Fruit fly (Drosophila melanogaster) whole organism, wandering third instar larva: ENCODE data around the gene CG2694.
A peak's percentile ranks its signal among the peaks of the same experiment; 100 is the strongest.

ENCODE experiments used
- Abd-B ChIP-seq: fragments of >200 bp; optimal IDR thresholded peaks from 2 replicates; lab custom pipeline; 2017; ENCODE audit warnings: missing biosample characterization, missing genetic modification characterization
- CG32264 ChIP-seq: fragments of 200-800 bp; sonication (Bioruptor generic); optimal IDR thresholded peaks from 2 replicates; lab custom pipeline; 2016; ENCODE audit warnings: missing biosample characterization, missing genetic modification characterization
- CG9705 ChIP-seq: fragments of 200-800 bp; sonication (Bioruptor generic); optimal IDR thresholded peaks from 2 replicates; lab custom pipeline; 2018; ENCODE audit warnings: missing biosample characterization, mild to moderate bottlenecking, missing genetic modification characterization
- CrebA ChIP-seq: fragments of 200-800 bp; sonication (Bioruptor generic); optimal IDR thresholded peaks from 2 replicates; lab custom pipeline; 2016; ENCODE audit warnings: missing biosample characterization, mild to moderate bottlenecking, missing genetic modification characterization, borderline replicate concordance
- Dfd ChIP-seq: fragments of >200 bp; optimal IDR thresholded peaks from 2 replicates; lab custom pipeline; 2017; ENCODE audit warnings: missing biosample characterization, missing genetic modification characterization
- Dif ChIP-seq: fragments of 200-275, 200-300 bp; sonication (Bioruptor generic); optimal IDR thresholded peaks from 2 replicates; lab custom pipeline; 2018; ENCODE audit warnings: missing biosample characterization, missing genetic modification characterization; ENCODE audit not compliant: partially characterized antibody
- GATAd ChIP-seq: sonication (Bioruptor generic); optimal IDR thresholded peaks from 2 replicates; lab custom pipeline; 2016; ENCODE audit warnings: missing biosample characterization, missing genetic modification characterization
- HLH106 ChIP-seq: fragments of 200-800 bp; optimal IDR thresholded peaks from 3 replicates; lab custom pipeline; 2019; ENCODE audit warnings: missing biosample characterization, mild to moderate bottlenecking, missing genetic modification characterization, moderate library complexity
- Hnf4 ChIP-seq: fragments of 200-800 bp; sonication (Bioruptor generic); optimal IDR thresholded peaks from 2 replicates; lab custom pipeline; 2016; ENCODE audit warnings: missing biosample characterization, mild to moderate bottlenecking, missing genetic modification characterization
- Hr78 ChIP-seq: fragments of >200 bp; optimal IDR thresholded peaks from 2 replicates; lab custom pipeline; 2017; ENCODE audit warnings: missing biosample characterization, missing genetic modification characterization
- Hr83 ChIP-seq: fragments of 200-300 bp; sonication (Bioruptor generic); optimal IDR thresholded peaks from 2 replicates; lab custom pipeline; 2016; ENCODE audit warnings: missing biosample characterization, mild to moderate bottlenecking, missing genetic modification characterization, moderate library complexity; ENCODE audit not compliant: poor library complexity, severe bottlenecking
- Mio ChIP-seq: sonication (Bioruptor generic); optimal IDR thresholded peaks from 2 replicates; lab custom pipeline; 2016; ENCODE audit warnings: missing biosample characterization, missing genetic modification characterization
- Myc ChIP-seq: fragments of >200 bp; optimal IDR thresholded peaks from 2 replicates; lab custom pipeline; 2017
- OdsH ChIP-seq: fragments of 200-800 bp; sonication (Bioruptor generic); optimal IDR thresholded peaks from 2 replicates; lab custom pipeline; 2016; ENCODE audit warnings: missing biosample characterization, mild to moderate bottlenecking, missing genetic modification characterization
- Rel ChIP-seq, 2 experiments: fragments of 200-800 bp; sonication (Bioruptor generic) in 1 of 2; optimal IDR thresholded peaks; 2 replicates in 1 of 2; 3 replicates in 1 of 2; lab custom pipeline; 2016 to 2019; ENCODE audit warnings: mild to moderate bottlenecking in 2 of 2, missing biosample characterization in 2 of 2, missing genetic modification characterization in 2 of 2, moderate library complexity in 1 of 2
- Sp1 ChIP-seq: fragments of 200-800 bp; sonication (Bioruptor generic); optimal IDR thresholded peaks from 3 replicates; lab custom pipeline; 2019; ENCODE audit warnings: missing biosample characterization, mild to moderate bottlenecking, missing genetic modification characterization, moderate library complexity
- Vsx2 ChIP-seq: fragments of 200-300, 225-300 bp; sonication (Bioruptor generic); optimal IDR thresholded peaks from 2 replicates; lab custom pipeline; 2018; ENCODE audit warnings: missing biosample characterization, missing genetic modification characterization; ENCODE audit not compliant: partially characterized antibody
- br ChIP-seq: fragments of 200-800 bp; sonication (Bioruptor generic); optimal IDR thresholded peaks from 2 replicates; lab custom pipeline; 2016; ENCODE audit warnings: missing biosample characterization, missing genetic modification characterization
- brk ChIP-seq: fragments of 200-800 bp; sonication (Bioruptor generic); optimal IDR thresholded peaks from 2 replicates; lab custom pipeline; 2016; ENCODE audit warnings: missing biosample characterization, mild to moderate bottlenecking, missing genetic modification characterization
- dl ChIP-seq, 2 experiments: fragments of 175-275, 200-275 bp in 1 of 2; fragments of 200-275 bp in 1 of 2; sonication (Bioruptor generic); optimal IDR thresholded peaks; lab custom pipeline; 2018; ENCODE audit warnings: mild to moderate bottlenecking in 2 of 2, missing biosample characterization in 2 of 2, missing genetic modification characterization in 2 of 2, moderate library complexity in 2 of 2; ENCODE audit not compliant: partially characterized antibody in 2 of 2, insufficient read depth in 1 of 2
- dmrt93B ChIP-seq: fragments of 200-800 bp; sonication (Bioruptor generic); optimal IDR thresholded peaks from 2 replicates; lab custom pipeline; 2018; ENCODE audit warnings: missing biosample characterization, mild to moderate bottlenecking, missing genetic modification characterization
- dsf ChIP-seq: sonication (Bioruptor generic); optimal IDR thresholded peaks from 2 replicates; lab custom pipeline; 2016; ENCODE audit warnings: missing biosample characterization, missing genetic modification characterization, borderline replicate concordance
- ey ChIP-seq: fragments of 200-800 bp; sonication (Bioruptor generic); optimal IDR thresholded peaks from 2 replicates; lab custom pipeline; 2016; ENCODE audit warnings: missing biosample characterization, missing genetic modification characterization
- foxo ChIP-seq, 2 experiments: fragments of 200-800 bp; sonication (Bioruptor generic); optimal IDR thresholded peaks; 2 replicates in 1 of 2; 3 replicates in 1 of 2; lab custom pipeline; 2016 to 2017; ENCODE audit warnings: missing biosample characterization in 2 of 2, missing genetic modification characterization in 2 of 2
- fru ChIP-seq: fragments of 200-800 bp; sonication (Bioruptor generic); optimal IDR thresholded peaks from 3 replicates; lab custom pipeline; 2016; ENCODE audit warnings: missing biosample characterization, mild to moderate bottlenecking, missing genetic modification characterization
- h ChIP-seq: fragments of 200-800 bp; sonication (Bioruptor generic); optimal IDR thresholded peaks from 3 replicates; lab custom pipeline; 2016; ENCODE audit warnings: missing biosample characterization, mild to moderate bottlenecking, missing genetic modification characterization
- jim ChIP-seq: fragments of 175-275, 200-325 bp; sonication (Bioruptor generic); optimal IDR thresholded peaks from 2 replicates; lab custom pipeline; 2016; ENCODE audit warnings: missing biosample characterization, mild to moderate bottlenecking, missing genetic modification characterization
- lola ChIP-seq: fragments of >200 bp; optimal IDR thresholded peaks from 2 replicates; lab custom pipeline; 2017; ENCODE audit warnings: missing biosample characterization, missing genetic modification characterization
- pan ChIP-seq: fragments of >200 bp; optimal IDR thresholded peaks from 2 replicates; lab custom pipeline; 2017
- psq ChIP-seq: fragments of 200-800 bp; sonication (Bioruptor generic); optimal IDR thresholded peaks from 3 replicates; lab custom pipeline; 2017; ENCODE audit warnings: missing biosample characterization, mild to moderate bottlenecking, missing genetic modification characterization, moderate library complexity
- sage ChIP-seq: fragments of 200-800 bp; sonication (Bioruptor generic); optimal IDR thresholded peaks from 2 replicates; lab custom pipeline; 2016; ENCODE audit warnings: missing biosample characterization, mild to moderate bottlenecking, missing genetic modification characterization
- sv ChIP-seq: fragments of 200-800 bp; sonication (Bioruptor generic); optimal IDR thresholded peaks from 3 replicates; lab custom pipeline; 2016; ENCODE audit warnings: missing biosample characterization, missing genetic modification characterization
- tai ChIP-seq: sonication (Bioruptor generic); optimal IDR thresholded peaks from 2 replicates; lab custom pipeline; 2016; ENCODE audit warnings: missing biosample characterization, missing genetic modification characterization
- usp ChIP-seq: fragments of >200 bp; optimal IDR thresholded peaks from 2 replicates; lab custom pipeline; 2017; ENCODE audit warnings: missing biosample characterization, missing genetic modification characterization
- woc ChIP-seq: sonication (Bioruptor generic); optimal IDR thresholded peaks from 2 replicates; lab custom pipeline; 2016; ENCODE audit warnings: missing biosample characterization, mild to moderate bottlenecking, missing genetic modification characterization

Gene CG2694

dm6 chrX:2714730-2715129 is 851 bp downstream of the CG2694 start:
- TF ChIP-seq Vsx2, result peak; percentile 96
- peak; percentile 84 for TF ChIP-seq Dif (GFP tag; lab: Kevin White, UChicago)
- peak; percentile 14 for TF ChIP-seq HLH106 (tag; lab: Kevin White, UChicago)
- TF ChIP-seq sage (GFP tag; lab: Kevin White, UChicago), result no peak
- TF ChIP-seq dmrt93B, result no peak
- TF ChIP-seq Hr78, result no peak
- no peak for TF ChIP-seq lola (GFP tag; lab: Kevin White, UChicago)

- TF ChIP-seq Hr83, result peak; percentile 42
- no peak for TF ChIP-seq Vsx2
- TF ChIP-seq dsf (GFP tag; lab: Kevin White, UChicago), result no peak
These were observed 6.2 kb downstream of the CG2694 start, which contains the start of gene CG2701 for dm6 chrX:2720122-2720521. Gene CG2701 (minus strand): TSS chrX:2720327.

- TF ChIP-seq Abd-B (GFP tag; lab: Kevin White, UChicago), result no peak
- TF ChIP-seq Sp1 (GFP tag; lab: Kevin White, UChicago), result no peak
- TF ChIP-seq Dfd, result no peak
- no peak for TF ChIP-seq OdsH (GFP tag; lab: Kevin White, UChicago)
- TF ChIP-seq sv, result no peak
- TF ChIP-seq Dif (GFP tag; lab: Kevin White, UChicago), result no peak
- TF ChIP-seq lola (GFP tag; lab: Kevin White, UChicago), result no peak
- no peak for TF ChIP-seq CrebA (GFP tag; lab: Kevin White, UChicago)
- no peak for TF ChIP-seq fru (GFP tag; lab: Kevin White, UChicago)
- no peak for TF ChIP-seq sage (GFP tag; lab: Kevin White, UChicago)
- TF ChIP-seq, all 38 proteins: peak for 0
These were observed 12.5 kb downstream of the CG2694 start, which contains the start of gene vilya for dm6 chrX:2726420-2726819. Gene vilya (plus strand): TSS chrX:2726678.

- TF ChIP-seq GATAd (GFP tag; lab: Kevin White, UChicago) (no peak), dl (GFP tag; optimal IDR thresholded peaks at IDR 0.05; lab: Kevin White, UChicago; ENCODE audit: insufficient read depth in 1 of 2, partially characterized antibody in 2 of 2) (no peak), sage (GFP tag; lab: Kevin White, UChicago) (no peak), Rel (GFP tag; optimal IDR thresholded peaks at IDR 0.05; lab: Kevin White, UChicago) (no peak), Rel (tag; optimal IDR thresholded peaks at IDR 0.05; lab: Kevin White, UChicago) (no peak), CrebA (GFP tag; lab: Kevin White, UChicago) (no peak), CG9705 (no peak), Abd-B (GFP tag; lab: Kevin White, UChicago) (no peak), usp (no peak), CG32264 (GFP tag; lab: Kevin White, UChicago) (no peak), Vsx2 (no peak), foxo (GFP tag; optimal IDR thresholded peaks at IDR 0.05; lab: Kevin White, UChicago) (no peak), pan (lab: Kevin White, UChicago) (no peak), Mio (GFP tag; lab: Kevin White, UChicago) (no peak), fru (GFP tag; lab: Kevin White, UChicago) (no peak), dsf (GFP tag; lab: Kevin White, UChicago) (no peak), Hr78 (no peak), Hr83 (no peak), sv (no peak), br (GFP tag; lab: Kevin White, UChicago) (no peak), psq (GFP tag; lab: Kevin White, UChicago) (no peak)
These were observed 13.6 kb downstream of the CG2694 start, which contains the start of gene dwg for dm6 chrX:2727506-2727905. Gene dwg (plus strand): TSS chrX:2727698.

dm6 chrX:2732127-2732526 is 18.2 kb downstream of the CG2694 start, which contains the start of the genes ttm50 and CG2712:
Gene ttm50 (minus strand): TSS chrX:2732190.
Gene CG2712 (plus strand): TSS chrX:2732469.
- TF ChIP-seq brk (GFP tag; lab: Kevin White, UChicago), result no peak
- no peak for TF ChIP-seq Hr83
- peak; percentile 46 for TF ChIP-seq sv
- TF ChIP-seq HLH106 (tag; lab: Kevin White, UChicago), result peak; percentile 79
- TF ChIP-seq tai (GFP tag; lab: Kevin White, UChicago), result no peak
- no peak for TF ChIP-seq h
- TF ChIP-seq Rel (GFP tag; optimal IDR thresholded peaks at IDR 0.05; lab: Kevin White, UChicago), result no peak
- TF ChIP-seq Rel (tag; optimal IDR thresholded peaks at IDR 0.05; lab: Kevin White, UChicago), result no peak
- TF ChIP-seq pan (lab: Kevin White, UChicago), result no peak
- no peak for TF ChIP-seq dsf (GFP tag; lab: Kevin White, UChicago)
- peak; percentile 17 for TF ChIP-seq ey (GFP tag; lab: Kevin White, UChicago)
- peak; percentile 65 for TF ChIP-seq CG9705
- no peak for TF ChIP-seq fru (GFP tag; lab: Kevin White, UChicago)
- no peak for TF ChIP-seq GATAd (GFP tag; lab: Kevin White, UChicago)
- TF ChIP-seq Myc (lab: Kevin White, UChicago), result peak; percentile 99
- no peak for TF ChIP-seq CrebA (GFP tag; lab: Kevin White, UChicago)
- peak; percentile 12 for TF ChIP-seq OdsH (GFP tag; lab: Kevin White, UChicago)
- no peak for TF ChIP-seq Hr78
- TF ChIP-seq br (GFP tag; lab: Kevin White, UChicago), result no peak
- peak; percentile 65 for TF ChIP-seq Sp1 (GFP tag; lab: Kevin White, UChicago)
- TF ChIP-seq woc (GFP tag; lab: Kevin White, UChicago), result peak; percentile 78
- TF ChIP-seq lola (GFP tag; lab: Kevin White, UChicago), result no peak
- no peak for TF ChIP-seq Vsx2
- no peak for TF ChIP-seq jim (GFP tag; lab: Kevin White, UChicago)
- peak; percentile 22 for TF ChIP-seq psq (GFP tag; lab: Kevin White, UChicago)
- no peak for TF ChIP-seq Hnf4 (GFP tag; lab: Kevin White, UChicago)
- TF ChIP-seq Abd-B (GFP tag; lab: Kevin White, UChicago), result no peak
- no peak for TF ChIP-seq Dfd
